Worm (Caenorhabditis elegans): Measurements from ENCODE around the gene T07D4.2.

The T07D4.2 gene

DNA sequence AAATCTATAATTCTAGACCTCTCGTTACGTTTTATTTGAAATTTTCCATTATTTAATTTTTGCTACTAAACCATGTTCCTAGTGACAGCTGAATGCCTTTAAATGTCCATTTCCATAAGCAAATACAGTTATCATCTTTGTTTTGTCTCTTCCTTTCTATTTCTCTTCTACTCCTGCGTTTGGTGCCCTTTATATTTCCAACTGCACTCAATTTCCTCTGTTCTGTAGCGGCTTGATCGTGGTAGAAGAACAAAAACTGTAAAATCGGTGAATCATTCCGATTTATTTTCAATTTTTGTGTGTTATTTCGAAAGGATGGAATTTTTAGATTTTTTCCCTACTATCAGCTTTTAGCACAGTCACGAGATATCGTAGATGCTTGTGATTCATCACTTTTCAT lies 22.2 kb upstream of the T07D4.2 start:
- TF ChIP-seq fos-1 (tag; optimal IDR thresholded peaks at IDR 0.05) (peak; percentile 47), snpc-4 (tag; optimal IDR thresholded peaks at IDR 0.05) (no peak), lin-11 (tag; optimal IDR thresholded peaks at IDR 0.05) (no peak), ztf-11 (tag; optimal IDR thresholded peaks at IDR 0.05) (no peak), ceh-16 (tag; optimal IDR thresholded peaks at IDR 0.05) (no peak), skn-1 (tag; optimal IDR thresholded peaks at IDR 0.05) (no peak), nhr-6 (tag; optimal IDR thresholded peaks at IDR 0.05) (no peak), nhr-11 (tag; optimal IDR thresholded peaks at IDR 0.05) (no peak), lsy-2 (tag; optimal IDR thresholded peaks at IDR 0.05) (no peak)

ce11 chrII:8895398-8895797 lies 21.7 kb upstream of the T07D4.2 start:
- no peak for TF ChIP-seq R02D3.7 (tag; optimal IDR thresholded peaks at IDR 0.05)
- no peak for TF ChIP-seq aly-2 (tag; optimal IDR thresholded peaks at IDR 0.05)
- TF ChIP-seq sma-9 (GFP tag; optimal IDR thresholded peaks at IDR 0.05), result no peak
- no peak for TF ChIP-seq sma-9 (tag; optimal IDR thresholded peaks at IDR 0.05)
- TF ChIP-seq nhr-77 (tag; optimal IDR thresholded peaks at IDR 0.05), result no peak
- TF ChIP-seq mbf-1 (tag; optimal IDR thresholded peaks at IDR 0.05), result no peak
- TF ChIP-seq nhr-129 (tag; optimal IDR thresholded peaks at IDR 0.05), result no peak
- no peak for TF ChIP-seq fos-1 (tag; optimal IDR thresholded peaks at IDR 0.05)
- TF ChIP-seq nhr-21 (tag; optimal IDR thresholded peaks at IDR 0.05), result no peak
- TF ChIP-seq Y55F3AM.14 (GFP tag; optimal IDR thresholded peaks at IDR 0.05), result no peak
- no peak for TF ChIP-seq ceh-82 (tag; optimal IDR thresholded peaks at IDR 0.05)
- no peak for TF ChIP-seq zag-1 (tag; optimal IDR thresholded peaks at IDR 0.05)
- no peak for TF ChIP-seq snpc-4 (tag; optimal IDR thresholded peaks at IDR 0.05)
- TF ChIP-seq peb-1 (tag; optimal IDR thresholded peaks at IDR 0.05), result no peak
- no peak for TF ChIP-seq ztf-1 (GFP tag; conservative IDR thresholded peaks at IDR 0.05)
- TF ChIP-seq ceh-16 (tag; optimal IDR thresholded peaks at IDR 0.05), result no peak

DNA sequence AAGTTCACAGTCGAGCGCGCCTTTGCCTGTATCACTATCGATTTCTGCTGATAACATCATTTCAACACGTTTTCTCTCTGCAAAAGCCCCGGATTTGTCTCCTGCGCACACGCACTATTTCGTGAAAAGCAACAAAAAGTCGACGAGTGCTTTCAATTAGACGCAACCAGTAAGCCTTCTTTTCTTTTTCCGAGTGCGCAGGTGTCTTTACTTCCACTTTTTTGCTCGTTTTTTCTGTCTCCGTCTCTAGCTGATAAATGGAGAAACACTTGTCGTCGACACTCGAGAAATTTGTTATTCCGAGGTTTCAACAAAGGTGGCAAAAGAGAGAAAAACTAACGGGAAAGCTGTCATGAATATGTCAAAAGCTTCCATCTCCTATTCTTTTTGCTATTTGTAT lies 17.9 kb upstream of the T07D4.2 start:
- TF ChIP-seq sma-9 (GFP tag; optimal IDR thresholded peaks at IDR 0.05) (no peak), sma-9 (tag; optimal IDR thresholded peaks at IDR 0.05) (no peak), lin-11 (tag; optimal IDR thresholded peaks at IDR 0.05) (peak; percentile 6), nhr-129 (tag; optimal IDR thresholded peaks at IDR 0.05) (peak; percentile 8), C34F6.9 (tag; optimal IDR thresholded peaks at IDR 0.05) (peak; percentile 19)

DNA sequence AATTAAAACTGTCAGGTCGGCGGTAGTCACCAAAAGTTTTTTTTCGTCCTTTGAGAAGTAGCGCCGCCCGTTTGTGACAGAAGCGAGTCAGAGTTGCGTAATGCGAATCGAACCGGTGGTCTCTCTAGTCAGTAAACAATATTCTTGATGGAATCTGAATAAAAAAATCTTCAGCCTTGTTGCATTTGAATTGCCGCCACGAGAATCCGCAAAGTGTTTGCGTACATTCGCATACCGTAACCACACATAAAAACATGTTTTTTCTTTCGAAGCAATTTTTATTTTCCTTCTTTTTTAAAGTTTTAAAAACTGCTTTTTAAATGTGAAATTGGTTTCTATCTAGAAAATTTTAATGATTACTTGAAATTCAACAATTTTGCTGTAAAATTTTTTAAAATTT lies 17.3 kb upstream of the T07D4.2 start:
- TF ChIP-seq skn-1 (tag; optimal IDR thresholded peaks at IDR 0.05) (no peak), lsy-2 (tag; optimal IDR thresholded peaks at IDR 0.05) (peak in 1 of 2 experiments; percentile 39)

ce11 chrII:8890530-8890929 lies 16.8 kb upstream of the T07D4.2 start:
- TF ChIP-seq ZK546.5 (tag; optimal IDR thresholded peaks at IDR 0.05), result no peak
- no peak for TF ChIP-seq sma-3 (GFP tag; optimal IDR thresholded peaks at IDR 0.05)
- TF ChIP-seq nhr-21 (tag; optimal IDR thresholded peaks at IDR 0.05), result no peak
- no peak for TF ChIP-seq blmp-1 (tag; optimal IDR thresholded peaks at IDR 0.05; ENCODE audit: insufficient read depth)
- no peak for TF ChIP-seq sma-9 (GFP tag; optimal IDR thresholded peaks at IDR 0.05)
- no peak for TF ChIP-seq sma-9 (tag; optimal IDR thresholded peaks at IDR 0.05)
- TF ChIP-seq alr-1 (tag; optimal IDR thresholded peaks at IDR 0.05), result no peak
- no peak for TF ChIP-seq C34F6.9 (tag; optimal IDR thresholded peaks at IDR 0.05)
- no peak for TF ChIP-seq F13H6.1 (tag; optimal IDR thresholded peaks at IDR 0.05)
- TF ChIP-seq unc-39 (tag; optimal IDR thresholded peaks at IDR 0.05), result no peak
- no peak for TF ChIP-seq peb-1 (tag; optimal IDR thresholded peaks at IDR 0.05)

DNA sequence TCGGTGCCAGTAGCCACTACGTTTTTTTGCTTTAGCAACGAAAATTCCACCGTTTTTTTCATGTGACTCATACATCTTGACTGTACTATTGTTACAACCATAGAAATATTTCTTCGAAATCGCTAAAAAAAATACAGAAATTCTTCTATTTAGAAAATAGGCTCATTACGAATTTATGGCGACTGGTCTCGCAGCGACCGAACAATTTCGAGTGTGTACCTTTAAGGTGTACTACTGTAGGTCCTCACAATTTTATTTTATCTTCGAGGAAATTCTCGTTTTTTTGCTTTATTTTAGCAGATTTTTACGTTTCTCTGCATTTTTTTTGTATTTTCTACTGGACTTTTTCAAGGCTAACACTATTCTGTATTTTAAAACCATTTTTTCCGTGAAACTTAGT lies 16.3 kb upstream of the T07D4.2 start:
- no peak for TF ChIP-seq ztf-11 (tag; optimal IDR thresholded peaks at IDR 0.05)
- TF ChIP-seq aly-2 (tag; optimal IDR thresholded peaks at IDR 0.05), result no peak
- no peak for TF ChIP-seq mbf-1 (tag; optimal IDR thresholded peaks at IDR 0.05)
- TF ChIP-seq nhr-21 (tag; optimal IDR thresholded peaks at IDR 0.05), result no peak
- TF ChIP-seq nhr-129 (tag; optimal IDR thresholded peaks at IDR 0.05), result no peak
- TF ChIP-seq snpc-4 (tag; optimal IDR thresholded peaks at IDR 0.05), result no peak
- TF ChIP-seq nhr-23 (tag; optimal IDR thresholded peaks at IDR 0.05), result no peak
- no peak for TF ChIP-seq fos-1 (tag; optimal IDR thresholded peaks at IDR 0.05)
- no peak for TF ChIP-seq nhr-12 (tag; optimal IDR thresholded peaks at IDR 0.05)
- TF ChIP-seq zag-1 (tag; optimal IDR thresholded peaks at IDR 0.05), result no peak
- TF ChIP-seq nhr-77 (tag; optimal IDR thresholded peaks at IDR 0.05), result no peak
- no peak for TF ChIP-seq dmd-4 (tag; optimal IDR thresholded peaks at IDR 0.05)
- TF ChIP-seq lsy-2 (tag; optimal IDR thresholded peaks at IDR 0.05), result no peak
